Worm (Caenorhabditis elegans) whole organism, L4/young adult: ENCODE results near the gene R08C7.11.

Experiments used
- W03F9.2 ChIP-seq: fragments of 150-350 bp; optimal IDR thresholded peaks from 2 replicates; lab custom pipeline; 2014; ENCODE audit warnings: missing biosample characterization, missing genetic modification characterization
- dao-5 ChIP-seq: sonication (generic microtip); optimal IDR thresholded peaks from 2 replicates; lab custom pipeline; 2016; ENCODE audit warnings: missing genotype, missing genetic modification characterization, moderate library complexity, missing compliant biosample characterization
- him-1 ChIP-seq: sonication (generic microtip); optimal IDR thresholded peaks from 2 replicates; lab custom pipeline; 2016; ENCODE audit warnings: missing genotype, missing genetic modification reagents, missing genetic modification characterization, missing compliant biosample characterization

R08C7.11 gene

ce11 chrIV:4454330-4455173 is at the start of gene R08C7.11:
R08C7.11 (minus strand) TSS chrIV:4454937.
- TF ChIP-seq him-1 (no peak), dao-5 (tag; lab: Kevin White, UChicago) (no peak), W03F9.2 (tag; lab: Kevin White, UChicago) (no peak)

- no peak for TF ChIP-seq W03F9.2 (tag; lab: Kevin White, UChicago)
- no peak for TF ChIP-seq him-1
- TF ChIP-seq dao-5 (tag; lab: Kevin White, UChicago): no peak
These were observed 35.5 kb upstream of the R08C7.11 start, which contains the start of gene ZK180.7 for ce11 chrIV:4490148-4490652. ZK180.7 (plus strand) TSS chrIV:4490542.

DNA sequence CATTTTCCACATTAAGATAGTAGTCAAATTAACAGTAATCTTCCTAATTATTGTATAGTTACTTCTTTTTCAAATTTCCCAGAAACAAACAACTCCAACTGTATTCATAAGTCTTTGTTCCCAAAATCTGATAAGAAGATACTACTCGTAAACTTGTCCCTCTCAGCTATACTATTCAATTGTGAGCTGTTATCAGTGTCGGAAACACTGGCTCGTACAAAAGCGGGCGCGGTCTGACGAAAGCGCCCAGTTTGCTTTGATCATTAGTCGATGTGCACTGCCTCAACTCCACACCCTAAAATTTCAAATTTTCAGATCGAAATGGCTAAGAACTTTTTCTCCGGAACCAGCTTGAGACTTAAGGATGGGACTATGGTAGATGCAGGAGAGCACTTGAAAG is 32.0 kb upstream of the R08C7.11 start, which contains the start of gene trx-3:
TSS of gene trx-3 (plus strand) at position 291 of the 400 bp plus-strand sequence.
- TF ChIP-seq him-1 (no peak), W03F9.2 (tag; lab: Kevin White, UChicago) (no peak), dao-5 (tag; lab: Kevin White, UChicago) (no peak)

- TF ChIP-seq dao-5 (tag; lab: Kevin White, UChicago): no peak
- TF ChIP-seq him-1: no peak
- no peak for TF ChIP-seq W03F9.2 (tag; lab: Kevin White, UChicago)
These were observed 29.8 kb upstream of the R08C7.11 start for ce11 chrIV:4484555-4484954.

- no peak for TF ChIP-seq him-1
- no peak for TF ChIP-seq dao-5 (tag; lab: Kevin White, UChicago)
- no peak for TF ChIP-seq W03F9.2 (tag; lab: Kevin White, UChicago)
These were observed 27.8 kb upstream of the R08C7.11 start, which contains the start of gene M01H9.4 for ce11 chrIV:4482531-4482930. M01H9.4 (minus strand) TSS chrIV:4482909.

DNA sequence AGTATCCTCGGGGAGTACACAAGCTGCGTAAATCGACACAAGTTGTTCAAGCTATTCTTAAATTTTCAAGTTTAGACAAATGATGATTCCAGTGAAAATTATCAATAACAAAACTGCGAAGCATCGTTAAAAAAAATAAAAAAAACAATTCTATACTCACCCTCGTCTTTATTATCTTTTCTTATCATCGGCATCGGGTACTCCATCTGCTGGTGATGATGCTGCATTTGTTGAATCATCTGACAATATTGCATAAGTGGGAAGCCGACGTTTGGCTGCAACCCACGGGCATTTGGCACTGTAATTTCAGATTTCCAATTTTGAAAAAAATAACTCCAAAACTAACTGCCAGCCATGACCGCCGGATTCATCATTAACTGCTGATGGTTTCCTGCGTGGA is 26.6 kb upstream of the R08C7.11 start:
- TF ChIP-seq dao-5 (tag; lab: Kevin White, UChicago) (no peak), W03F9.2 (tag; lab: Kevin White, UChicago) (no peak), him-1 (no peak)

ce11 chrIV:4480027-4480426 is 25.3 kb upstream of the R08C7.11 start, which contains the start of gene M01H9.10:
M01H9.10 (minus strand) TSS chrIV:4480127.
- TF ChIP-seq dao-5 (tag; lab: Kevin White, UChicago): no peak
- no peak for TF ChIP-seq W03F9.2 (tag; lab: Kevin White, UChicago)

- TF ChIP-seq him-1 (no peak), W03F9.2 (tag; lab: Kevin White, UChicago) (no peak), dao-5 (tag; lab: Kevin White, UChicago) (no peak)
These were observed 23.9 kb upstream of the R08C7.11 start for ce11 chrIV:4478612-4479011.

DNA sequence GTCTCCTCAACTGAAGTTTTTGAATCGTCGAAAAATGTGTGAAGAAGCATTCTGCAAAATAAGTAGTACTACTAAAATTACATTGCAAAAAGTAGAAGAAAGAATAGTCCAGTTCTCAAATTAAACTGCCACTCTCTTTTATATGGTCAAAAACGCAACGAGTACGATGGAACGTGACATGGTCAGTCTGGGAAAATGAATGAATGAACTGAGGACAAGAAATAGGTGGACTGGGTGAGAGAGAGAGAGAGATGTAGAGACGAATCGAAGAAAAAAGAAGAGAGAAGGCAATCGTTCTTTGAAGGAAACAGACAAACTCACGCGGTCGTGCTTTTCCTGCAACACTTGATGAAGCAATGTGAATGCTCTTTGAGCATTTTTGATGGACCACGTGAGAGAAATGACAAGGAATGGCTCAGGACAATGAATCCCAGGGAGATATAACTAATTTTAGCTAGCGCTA is 22.3 kb upstream of the R08C7.11 start, which contains the start of gene M01H9.3:
TSS of gene M01H9.3 (minus strand) at position 51 of the 463 bp plus-strand sequence.
- no peak for TF ChIP-seq dao-5 (tag; lab: Kevin White, UChicago)
- TF ChIP-seq W03F9.2 (tag; lab: Kevin White, UChicago): no peak
- TF ChIP-seq him-1: no peak

DNA sequence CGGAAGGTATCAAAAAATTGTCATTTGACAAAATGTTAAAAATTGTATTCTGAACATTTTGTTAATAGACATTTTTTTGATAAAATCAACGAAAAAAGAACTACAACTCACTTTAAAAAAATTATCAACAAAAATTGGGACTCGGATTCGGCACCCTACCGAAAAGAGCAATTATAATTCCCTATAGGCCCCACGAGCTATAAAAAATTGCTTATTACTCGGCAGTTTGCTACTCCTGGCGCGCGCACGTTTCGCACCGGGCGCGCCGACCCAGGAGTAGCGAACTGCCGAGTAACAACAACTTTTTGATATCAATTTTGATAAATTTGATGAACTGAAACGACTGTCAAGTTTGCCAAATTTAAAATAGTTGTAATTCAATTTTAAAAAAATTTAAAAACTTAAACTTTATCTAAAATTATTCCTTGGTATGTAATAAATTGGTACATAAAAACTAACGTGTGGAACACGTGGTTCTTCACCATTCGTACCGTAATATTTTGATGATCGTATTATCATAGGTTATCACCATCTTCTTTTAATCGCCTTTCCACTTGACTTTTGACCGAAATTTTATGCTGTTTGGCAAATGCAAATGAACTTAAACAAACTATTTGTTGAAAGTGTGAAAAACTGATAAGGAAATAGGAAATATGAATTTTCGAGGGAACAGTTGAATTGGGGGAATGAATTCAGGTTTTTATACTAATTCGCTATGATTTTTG is 20.8 kb upstream of the R08C7.11 start:
- TF ChIP-seq dao-5 (tag; lab: Kevin White, UChicago) (no peak), him-1 (no peak), W03F9.2 (tag; lab: Kevin White, UChicago) (no peak)

ce11 chrIV:4473767-4474166 is 19.0 kb upstream of the R08C7.11 start:
- TF ChIP-seq him-1 (no peak), W03F9.2 (tag; lab: Kevin White, UChicago) (no peak), dao-5 (tag; lab: Kevin White, UChicago) (no peak)

- TF ChIP-seq him-1 (no peak), W03F9.2 (tag; lab: Kevin White, UChicago) (no peak), dao-5 (tag; lab: Kevin White, UChicago) (no peak)
These were observed 17.9 kb upstream of the R08C7.11 start for ce11 chrIV:4472418-4473173.
